Worm (Caenorhabditis elegans) whole organism, mixed stage, embryonic: ENCODE results near the gene cyp-25A6.
"Not testable (repeated sequence)": the region's sequence is repeated elsewhere in the genome, so short reads cannot be mapped to it uniquely, and the experiment has no call there.

Experiments used
- M03D4.4 ChIP-seq: sonication (generic microtip); optimal IDR thresholded peaks from 2 replicates; lab custom pipeline; 2017; ENCODE audit warnings: mild to moderate bottlenecking, missing genetic modification characterization, missing compliant biosample characterization
- bed-3 ChIP-seq: fragments of 200-800 bp; sonication (Bioruptor generic); optimal IDR thresholded peaks from 3 replicates; lab custom pipeline; 2018; ENCODE audit warnings: mild to moderate bottlenecking, missing genetic modification characterization, moderate library complexity, missing compliant biosample characterization
- blmp-1 ChIP-seq: fragments of 150-350 bp; optimal IDR thresholded peaks from 2 replicates; lab custom pipeline; 2014; ENCODE audit warnings: missing biosample characterization, missing genetic modification characterization
- ceh-39 ChIP-seq: fragments of 150-350 bp; optimal IDR thresholded peaks from 2 replicates; lab custom pipeline; 2014; ENCODE audit warnings: missing biosample characterization, missing genetic modification characterization
- ceh-43 ChIP-seq: fragments of 200-800 bp; sonication (Bioruptor generic); optimal IDR thresholded peaks from 2 replicates; lab custom pipeline; 2018; ENCODE audit warnings: mild to moderate bottlenecking, missing genetic modification characterization, moderate library complexity, missing compliant biosample characterization
- ces-1 ChIP-seq: fragments of 150-350 bp; optimal IDR thresholded peaks from 2 replicates; lab custom pipeline; 2014; ENCODE audit warnings: missing biosample characterization, missing genetic modification reagents, missing genetic modification characterization
- cnd-1 ChIP-seq: fragments of 200-800 bp; sonication (Bioruptor generic); optimal IDR thresholded peaks from 2 replicates; lab custom pipeline; 2018; ENCODE audit warnings: mild to moderate bottlenecking, missing genetic modification characterization, missing compliant biosample characterization
- elt-1 ChIP-seq: sonication (generic microtip); optimal IDR thresholded peaks from 2 replicates; lab custom pipeline; 2017; ENCODE audit warnings: missing genetic modification characterization, mild to moderate bottlenecking, missing compliant biosample characterization, antibody characterized with exemption, moderate library complexity, borderline replicate concordance; ENCODE audit not compliant: insufficient read depth
- elt-3 ChIP-seq: fragments of 150-350 bp; optimal IDR thresholded peaks from 2 replicates; lab custom pipeline; 2014; ENCODE audit warnings: missing biosample characterization, missing genetic modification characterization
- flh-1 ChIP-seq: fragments of 200-800 bp; sonication (Bioruptor generic); optimal IDR thresholded peaks from 2 replicates; lab custom pipeline; 2018; ENCODE audit warnings: mild to moderate bottlenecking, missing genetic modification characterization, moderate library complexity, missing compliant biosample characterization
- ham-2 ChIP-seq: fragments of 200-800 bp; sonication (Bioruptor generic); optimal IDR thresholded peaks from 2 replicates; lab custom pipeline; 2018; ENCODE audit warnings: mild to moderate bottlenecking, missing genetic modification characterization, missing compliant biosample characterization
- hlh-1 ChIP-seq: fragments of 150-350 bp; optimal IDR thresholded peaks from 2 replicates; lab custom pipeline; 2014; ENCODE audit warnings: missing biosample characterization, missing genetic modification reagents, missing genetic modification characterization
- lin-13 ChIP-seq: fragments of 150-350 bp; optimal IDR thresholded peaks from 2 replicates; lab custom pipeline; 2014; ENCODE audit warnings: missing biosample characterization, missing genetic modification characterization
- lsy-2 ChIP-seq: fragments of 150-350 bp; optimal IDR thresholded peaks from 2 replicates; lab custom pipeline; 2014; ENCODE audit warnings: missing biosample characterization, missing genetic modification characterization
- mab-5 ChIP-seq: fragments of 150-350 bp; optimal IDR thresholded peaks from 2 replicates; lab custom pipeline; 2014; ENCODE audit warnings: missing biosample characterization, missing genetic modification characterization
- mep-1 ChIP-seq: fragments of 150-350 bp; optimal IDR thresholded peaks from 2 replicates; lab custom pipeline; 2017; ENCODE audit warnings: missing biosample characterization, missing genetic modification reagents, missing genetic modification characterization, inconsistent platforms
- nhr-12 ChIP-seq: fragments of 150-350 bp; optimal IDR thresholded peaks from 2 replicates; lab custom pipeline; 2014; ENCODE audit warnings: missing biosample characterization, missing genetic modification characterization
- nhr-28 ChIP-seq: fragments of 150-350 bp; optimal IDR thresholded peaks from 2 replicates; lab custom pipeline; 2014; ENCODE audit warnings: missing biosample characterization, missing genetic modification characterization
- pha-4 ChIP-seq: fragments of 150-350 bp; optimal IDR thresholded peaks from 2 replicates; lab custom pipeline; 2018; ENCODE audit warnings: missing biosample characterization, missing genetic modification reagents, missing genetic modification characterization
- sem-2 ChIP-seq: fragments of 200-800 bp; sonication (Bioruptor generic); optimal IDR thresholded peaks from 2 replicates; lab custom pipeline; 2018; ENCODE audit warnings: mild to moderate bottlenecking, missing genetic modification characterization, missing compliant biosample characterization
- sptf-1 ChIP-seq: sonication (generic microtip); optimal IDR thresholded peaks from 2 replicates; lab custom pipeline; 2017; ENCODE audit warnings: mild to moderate bottlenecking, missing genetic modification characterization, moderate library complexity, missing compliant biosample characterization
- tbx-8 ChIP-seq: fragments of 200-800 bp; sonication (Bioruptor generic); optimal IDR thresholded peaks from 2 replicates; lab custom pipeline; 2018; ENCODE audit warnings: mild to moderate bottlenecking, missing genetic modification characterization, moderate library complexity, missing compliant biosample characterization
- unc-120 ChIP-seq: sonication (generic microtip); optimal IDR thresholded peaks from 2 replicates; lab custom pipeline; 2017; ENCODE audit warnings: missing genetic modification characterization, missing compliant biosample characterization; ENCODE audit not compliant: poor library complexity, severe bottlenecking
- unc-39 ChIP-seq: fragments of 150-350 bp; optimal IDR thresholded peaks from 2 replicates; lab custom pipeline; 2014; ENCODE audit warnings: missing biosample characterization, missing genetic modification characterization
- unc-62 ChIP-seq: fragments of 150-350 bp; optimal IDR thresholded peaks from 2 replicates; lab custom pipeline; 2014; ENCODE audit warnings: missing biosample characterization, missing genetic modification reagents, missing genetic modification characterization
- zip-8 ChIP-seq: fragments of 150-350 bp; optimal IDR thresholded peaks from 2 replicates; lab custom pipeline; 2014; ENCODE audit warnings: missing biosample characterization, missing genetic modification characterization
- ztf-11 ChIP-seq: fragments of 150-350 bp; optimal IDR thresholded peaks from 2 replicates; lab custom pipeline; 2014; ENCODE audit warnings: missing biosample characterization, missing genetic modification characterization

The cyp-25A6 gene

DNA sequence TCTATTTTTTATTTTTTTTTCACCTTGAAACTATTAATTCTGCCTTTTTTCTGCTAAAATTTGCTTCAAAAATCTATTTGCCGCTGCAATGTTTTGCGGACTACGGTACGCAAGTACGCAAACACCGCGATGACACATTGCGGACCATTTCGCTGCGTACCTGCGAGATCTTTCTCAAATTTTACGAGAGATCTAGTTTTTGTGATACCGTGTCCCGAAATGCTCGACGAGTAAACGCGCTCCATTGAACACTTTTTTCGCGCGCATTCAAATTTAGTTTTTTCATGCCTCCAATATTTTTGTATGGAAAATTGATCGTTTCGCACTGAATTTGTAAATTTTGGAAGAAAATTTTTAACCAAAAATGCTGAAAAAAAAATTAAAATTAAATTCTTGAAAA is 12.5 kb upstream of the cyp-25A6 start:
- TF ChIP-seq lsy-2 = peak; percentile 62

DNA sequence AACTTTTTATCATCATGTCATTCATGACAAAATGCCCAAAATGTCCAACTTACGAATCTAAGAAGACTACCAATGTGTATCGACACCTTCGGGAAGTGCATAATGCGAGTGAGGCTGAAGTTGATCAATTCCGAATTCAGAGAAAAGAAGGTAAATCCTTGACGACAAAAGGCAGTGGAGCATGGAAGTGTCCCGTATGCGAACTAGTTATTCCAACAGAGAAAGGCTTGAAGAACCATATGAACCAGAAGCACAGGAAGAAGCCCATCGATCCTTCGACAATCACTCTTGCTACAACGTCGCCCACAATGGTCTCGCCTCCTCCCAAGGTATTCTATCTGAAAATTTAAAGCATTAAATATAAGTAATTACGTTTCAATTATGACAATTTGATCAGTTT is 11.2 kb upstream of the cyp-25A6 start, which contains the start of gene K08D10.11:
K08D10.11 (minus strand) TSS at position 101 of the 400 bp plus-strand sequence.
- TF ChIP-seq nhr-12; unc-120; ceh-39 (tag; lab: Kevin White, UChicago): not testable (repeated sequence)

DNA sequence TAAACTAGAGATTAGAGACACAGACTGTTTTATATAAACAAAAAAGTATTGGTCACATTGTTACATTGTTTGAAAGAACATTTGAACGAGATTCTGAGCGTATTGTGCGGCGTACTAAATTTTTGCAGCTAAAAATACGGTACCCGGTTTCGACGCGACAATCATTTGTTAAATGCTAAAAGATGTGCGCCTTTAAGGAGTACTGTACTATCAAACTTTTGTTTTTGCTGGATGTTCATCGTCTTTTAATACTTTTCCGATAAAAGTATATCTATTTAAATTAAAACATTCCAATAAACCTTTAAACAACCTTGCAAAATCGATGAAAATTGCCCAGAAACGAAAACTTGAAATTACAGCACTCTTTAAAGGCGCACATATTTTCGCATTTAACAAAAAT is 538 bp upstream of the cyp-25A6 start, which contains the start of gene K06B9.6:
K06B9.6 (minus strand) TSS at position 101 of the 400 bp plus-strand sequence.
- TF ChIP-seq nhr-12; unc-39 (tag; lab: Kevin White, UChicago); sem-2 (GFP tag; lab: Kevin White, UChicago): not testable (repeated sequence)

DNA sequence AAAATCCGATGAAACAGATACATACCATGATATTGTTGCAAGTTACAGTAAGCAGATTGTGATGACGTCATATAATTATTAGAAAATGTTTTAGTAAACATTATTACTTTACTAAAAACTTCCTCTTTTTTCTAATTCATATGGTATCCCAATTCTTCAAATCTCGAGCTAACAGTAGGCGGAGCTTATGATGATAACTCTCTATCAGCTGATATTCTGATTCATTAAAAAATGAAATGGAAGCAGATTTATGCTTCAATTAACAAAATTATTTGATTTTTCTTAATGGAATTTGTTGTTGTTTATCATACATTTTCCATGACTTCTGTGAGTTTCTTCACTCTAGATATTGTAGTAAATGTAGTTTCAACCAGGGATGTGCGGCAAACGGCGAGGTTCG is 7.0 kb downstream of the cyp-25A6 start, which contains the start of gene pax-2:
pax-2 (minus strand) TSS at position 101 of the 400 bp plus-strand sequence.
- no peak for TF ChIP-seq ceh-39 (tag; lab: Kevin White, UChicago)
- peak; percentile 75 for TF ChIP-seq zip-8

DNA sequence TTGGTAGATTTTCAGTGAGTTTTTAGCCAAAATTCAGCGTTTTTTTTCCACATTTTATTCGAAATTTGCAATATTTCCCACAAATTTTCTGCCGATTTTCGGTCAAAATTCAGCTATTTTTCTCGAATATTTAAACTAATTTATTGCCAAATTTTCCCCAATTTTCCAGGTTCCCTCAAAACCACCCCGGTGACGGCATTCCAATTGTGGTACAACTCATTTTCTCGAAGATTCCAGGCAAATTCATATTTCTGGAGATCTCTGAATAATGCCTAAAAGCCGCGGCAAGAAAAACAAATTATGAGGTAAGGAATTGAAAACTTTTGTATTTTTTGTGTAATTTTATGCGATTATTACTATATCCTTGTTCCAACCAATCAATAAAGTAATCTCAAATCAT is 9.8 kb downstream of the cyp-25A6 start, which contains the start of gene osgn-1:
osgn-1 (plus strand) TSS at position 301 of the 400 bp plus-strand sequence.
- TF ChIP-seq blmp-1 (tag; lab: Kevin White, UChicago) (no peak), ces-1 (GFP tag; lab: Kevin White, UChicago) (no peak), ham-2 (GFP tag; lab: Kevin White, UChicago) (no peak), pha-4 (tag; lab: Kevin White, UChicago) (no peak), mep-1 (tag; lab: Kevin White, UChicago) (no peak), mab-5 (tag; lab: Kevin White, UChicago) (no peak), nhr-12 (no peak), ztf-11 (no peak), nhr-28 (no peak), sptf-1 (tag; lab: Kevin White, UChicago) (no peak), unc-62 (no peak), M03D4.4 (tag; lab: Kevin White, UChicago) (no peak), tbx-8 (no peak), elt-3 (tag; lab: Kevin White, UChicago) (no peak), ceh-43 (GFP tag; lab: Kevin White, UChicago) (no peak)
- TF ChIP-seq, all 35 proteins: peak for 0

DNA sequence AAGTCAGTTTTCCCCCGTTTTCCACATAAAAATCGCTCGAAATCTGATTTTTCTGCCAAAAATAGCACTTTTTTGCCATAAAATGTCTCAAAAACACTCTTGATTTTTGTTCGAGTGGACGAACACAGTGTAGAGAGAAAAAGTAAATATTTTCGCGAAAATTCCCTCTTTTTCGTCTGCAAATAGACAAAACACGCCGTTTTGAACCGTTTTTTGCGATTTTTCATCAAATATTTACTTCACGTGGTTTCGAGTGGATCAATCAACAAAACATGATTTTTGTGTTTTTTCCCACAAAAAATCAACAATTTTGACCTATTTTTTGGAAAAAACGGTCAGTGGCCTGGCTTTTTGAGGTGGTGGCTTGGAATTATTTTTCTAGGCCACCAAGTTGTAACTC is 11.8 kb downstream of the cyp-25A6 start:
- TF ChIP-seq bed-3 (GFP tag; lab: Kevin White, UChicago) = no peak
- TF ChIP-seq zip-8 = no peak
- no peak for TF ChIP-seq unc-39 (tag; lab: Kevin White, UChicago)
- no peak for TF ChIP-seq ham-2 (GFP tag; lab: Kevin White, UChicago)
- no peak for TF ChIP-seq M03D4.4 (tag; lab: Kevin White, UChicago)
- TF ChIP-seq tbx-8 = no peak
- no peak for TF ChIP-seq lin-13 (tag; lab: Kevin White, UChicago)
- no peak for TF ChIP-seq hlh-1
- no peak for TF ChIP-seq sem-2 (GFP tag; lab: Kevin White, UChicago)
- TF ChIP-seq ztf-11 = no peak
- TF ChIP-seq unc-120 = no peak
- no peak for TF ChIP-seq ceh-39 (tag; lab: Kevin White, UChicago)
- no peak for TF ChIP-seq elt-1 (tag; lab: Kevin White, UChicago)
- TF ChIP-seq nhr-28 = no peak
- TF ChIP-seq cnd-1 (tag; lab: Kevin White, UChicago) = no peak

DNA sequence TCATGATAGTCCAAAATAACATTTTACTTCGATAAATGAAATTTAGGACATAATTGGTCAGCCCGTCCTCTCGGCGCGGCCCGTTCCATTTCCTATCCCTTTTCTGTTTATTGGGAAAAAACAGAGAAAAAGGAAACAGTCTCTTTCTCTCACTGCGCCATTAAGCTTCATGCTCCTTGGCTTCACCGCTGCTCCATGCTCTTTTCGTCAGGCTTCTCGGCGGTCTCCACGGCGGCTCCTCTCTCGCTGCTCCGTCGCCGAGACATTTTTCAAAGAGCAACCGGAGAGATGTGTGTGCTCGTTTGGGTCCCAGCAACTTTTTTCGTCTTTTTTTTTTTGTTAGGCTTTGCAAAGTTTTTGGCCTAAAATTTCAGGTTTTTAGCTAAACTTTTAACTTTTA is 13.6 kb downstream of the cyp-25A6 start:
- TF ChIP-seq flh-1 (GFP tag; lab: Kevin White, UChicago) = no peak
- no peak for TF ChIP-seq elt-1 (tag; lab: Kevin White, UChicago)
- no peak for TF ChIP-seq nhr-12
